Worm (Caenorhabditis elegans) whole organism, L2 larva: Measurements from ENCODE around the gene R02D5.9.
A peak's percentile ranks its signal among the peaks of the same experiment; 100 is the strongest.

Experiments
- F13H6.1 ChIP-seq: sonication (generic microtip); optimal IDR thresholded peaks from 2 replicates; lab custom pipeline; 2016; ENCODE audit warnings: missing genetic modification characterization, missing compliant biosample characterization
- R02D3.7 ChIP-seq: fragments of 150-350 bp; optimal IDR thresholded peaks from 2 replicates; lab custom pipeline; 2014; ENCODE audit warnings: missing biosample characterization, missing genetic modification characterization
- Y55F3AM.14 ChIP-seq: fragments of 200-800 bp; sonication (Bioruptor generic); optimal IDR thresholded peaks from 2 replicates; lab custom pipeline; 2018; ENCODE audit warnings: mild to moderate bottlenecking, missing genetic modification characterization, missing compliant biosample characterization
- ZK546.5 ChIP-seq: sonication (generic microtip); optimal IDR thresholded peaks from 2 replicates; lab custom pipeline; 2017; ENCODE audit warnings: missing biosample characterization, missing genetic modification characterization
- aly-2 ChIP-seq: fragments of 150-350 bp; optimal IDR thresholded peaks from 2 replicates; lab custom pipeline; 2014; ENCODE audit warnings: missing biosample characterization, missing genetic modification characterization
- ama-1 ChIP-seq: fragments of 150-350 bp; optimal IDR thresholded peaks from 2 replicates; lab custom pipeline; 2018; ENCODE audit warnings: inconsistent platforms
- blmp-1 ChIP-seq: sonication (generic microtip); optimal IDR thresholded peaks from 2 replicates; lab custom pipeline; 2017; ENCODE audit warnings: missing genetic modification characterization, mild to moderate bottlenecking, missing compliant biosample characterization, antibody characterized with exemption, moderate library complexity; ENCODE audit not compliant: insufficient read depth
- ceh-16 ChIP-seq: fragments of 150-350 bp; optimal IDR thresholded peaks from 2 replicates; lab custom pipeline; 2014; ENCODE audit warnings: missing biosample characterization, missing genetic modification characterization
- ceh-82 ChIP-seq: fragments of 150-350 bp; optimal IDR thresholded peaks from 2 replicates; lab custom pipeline; 2014; ENCODE audit warnings: missing biosample characterization, missing genetic modification characterization
- crh-2 ChIP-seq: sonication (generic microtip); optimal IDR thresholded peaks from 2 replicates; lab custom pipeline; 2017; ENCODE audit warnings: missing biosample characterization, missing genetic modification characterization
- dmd-4 ChIP-seq: sonication (generic microtip); optimal IDR thresholded peaks from 2 replicates; lab custom pipeline; 2017; ENCODE audit warnings: missing biosample characterization, missing genetic modification characterization
- egl-27 ChIP-seq: sonication (generic microtip); optimal IDR thresholded peaks from 3 replicates; lab custom pipeline; 2017; ENCODE audit warnings: missing biosample characterization, missing genetic modification reagents, missing genetic modification characterization
- elt-1 ChIP-seq: fragments of 150-350 bp; optimal IDR thresholded peaks from 2 replicates; lab custom pipeline; 2014; ENCODE audit warnings: missing biosample characterization, missing genetic modification characterization
- elt-3 ChIP-seq: sonication (generic microtip); optimal IDR thresholded peaks from 2 replicates; lab custom pipeline; 2017; ENCODE audit warnings: missing biosample characterization, missing genetic modification characterization
- fos-1 ChIP-seq: fragments of 150-350 bp; optimal IDR thresholded peaks from 2 replicates; lab custom pipeline; 2014; ENCODE audit warnings: missing biosample characterization, missing genetic modification characterization
- gmeb-1 ChIP-seq: fragments of 150-350 bp; optimal IDR thresholded peaks from 2 replicates; lab custom pipeline; 2014; ENCODE audit warnings: missing biosample characterization, missing genetic modification characterization
- lin-11 ChIP-seq: fragments of 150-350 bp; sonication (generic microtip); optimal IDR thresholded peaks from 2 replicates; lab custom pipeline; 2014; ENCODE audit warnings: missing biosample characterization, missing genetic modification characterization, inconsistent platforms, mixed read lengths
- lsy-2 ChIP-seq, 2 experiments: fragments of 150-350 bp in 1 of 2; sonication (generic microtip) in 1 of 2; optimal IDR thresholded peaks; 2 replicates each; lab custom pipeline; 2014 to 2017; ENCODE audit warnings: missing biosample characterization in 2 of 2, missing genetic modification characterization in 2 of 2
- mab-5 ChIP-seq: fragments of 150-350 bp; optimal IDR thresholded peaks from 2 replicates; lab custom pipeline; 2014; ENCODE audit warnings: missing biosample characterization, missing genetic modification characterization
- mbf-1 ChIP-seq: sonication (generic microtip); optimal IDR thresholded peaks from 2 replicates; lab custom pipeline; 2017; ENCODE audit warnings: missing biosample characterization, missing genetic modification characterization
- mdl-1 ChIP-seq, 2 experiments: fragments of 150-350 bp in 1 of 2; sonication (generic microtip) in 1 of 2; optimal IDR thresholded peaks; 2 replicates each; lab custom pipeline; 2017; ENCODE audit warnings: missing biosample characterization in 2 of 2, missing genetic modification characterization in 2 of 2
- nhr-10 ChIP-seq: sonication (generic microtip); optimal IDR thresholded peaks from 2 replicates; lab custom pipeline; 2017; ENCODE audit warnings: missing biosample characterization, missing genetic modification characterization
- nhr-11 ChIP-seq: fragments of 150-350 bp; optimal IDR thresholded peaks from 2 replicates; lab custom pipeline; 2014; ENCODE audit warnings: missing biosample characterization, missing genetic modification characterization
- nhr-12 ChIP-seq: fragments of 150-350 bp; optimal IDR thresholded peaks from 2 replicates; lab custom pipeline; 2014; ENCODE audit warnings: missing biosample characterization, missing genetic modification characterization
- nhr-21 ChIP-seq: fragments of 150-350 bp; optimal IDR thresholded peaks from 2 replicates; lab custom pipeline; 2014; ENCODE audit warnings: missing biosample characterization, missing genetic modification characterization
- nhr-23 ChIP-seq: fragments of 150-350 bp; optimal IDR thresholded peaks from 2 replicates; lab custom pipeline; 2014; ENCODE audit warnings: missing biosample characterization, missing genetic modification reagents, missing genetic modification characterization
- nhr-237 ChIP-seq: fragments of 150-350 bp; optimal IDR thresholded peaks from 2 replicates; lab custom pipeline; 2014; ENCODE audit warnings: missing biosample characterization, missing genetic modification characterization
- nhr-25 ChIP-seq: fragments of 150-350 bp; sonication (generic microtip); optimal IDR thresholded peaks from 3 replicates; lab custom pipeline; 2014; ENCODE audit warnings: missing biosample characterization, missing genetic modification characterization
- nhr-77 ChIP-seq: fragments of 150-350 bp; optimal IDR thresholded peaks from 2 replicates; lab custom pipeline; 2014; ENCODE audit warnings: missing biosample characterization, missing genetic modification characterization
- peb-1 ChIP-seq: fragments of 150-350 bp; optimal IDR thresholded peaks from 2 replicates; lab custom pipeline; 2014; ENCODE audit warnings: missing biosample characterization, missing genetic modification characterization
- sem-4 ChIP-seq: fragments of 150-350 bp; optimal IDR thresholded peaks from 2 replicates; lab custom pipeline; 2014; ENCODE audit warnings: missing biosample characterization, missing genetic modification reagents, missing genetic modification characterization
- skn-1 ChIP-seq: sonication (generic microtip); optimal IDR thresholded peaks from 2 replicates; lab custom pipeline; 2017; ENCODE audit warnings: missing biosample characterization, missing genetic modification characterization
- sma-9 ChIP-seq, 2 experiments: fragments of 150-350 bp in 1 of 2; sonication (generic microtip) in 1 of 2; optimal IDR thresholded peaks; 2 replicates each; lab custom pipeline; 2014 to 2016; ENCODE audit warnings: missing genetic modification characterization in 2 of 2, mild to moderate bottlenecking in 1 of 2, missing biosample characterization in 1 of 2, missing compliant biosample characterization in 1 of 2, missing genetic modification reagents in 1 of 2, moderate library complexity in 1 of 2
- snpc-4 ChIP-seq: fragments of 150-350 bp; optimal IDR thresholded peaks from 2 replicates; lab custom pipeline; 2014; ENCODE audit warnings: missing biosample characterization, missing genetic modification characterization
- unc-39 ChIP-seq: fragments of 150-350 bp; optimal IDR thresholded peaks from 2 replicates; lab custom pipeline; 2014; ENCODE audit warnings: missing biosample characterization, missing genetic modification characterization
- unc-55 ChIP-seq: fragments of 150-350 bp; sonication (generic microtip); optimal IDR thresholded peaks from 3 replicates; lab custom pipeline; 2014; ENCODE audit warnings: missing biosample characterization, missing genetic modification reagents, missing genetic modification characterization
- unc-62 ChIP-seq: fragments of 150-350 bp; optimal IDR thresholded peaks from 2 replicates; lab custom pipeline; 2014; ENCODE audit warnings: missing biosample characterization, missing genetic modification reagents, missing genetic modification characterization
- zag-1 ChIP-seq: fragments of 150-350 bp; optimal IDR thresholded peaks from 2 replicates; lab custom pipeline; 2014; ENCODE audit warnings: missing biosample characterization, missing genetic modification characterization
- ztf-1 ChIP-seq: fragments of 200-800 bp; sonication (Bioruptor generic); conservative IDR thresholded peaks from 2 replicates; pipeline ENCODE4 v1.3.6; 2022; ENCODE audit warnings: missing genetic modification characterization, missing compliant biosample characterization
- ztf-11 ChIP-seq: sonication (generic microtip); optimal IDR thresholded peaks from 2 replicates; lab custom pipeline; 2017; ENCODE audit warnings: missing biosample characterization, missing genetic modification characterization
- ztf-4 ChIP-seq: fragments of 150-350 bp; optimal IDR thresholded peaks from 2 replicates; lab custom pipeline; 2014; ENCODE audit warnings: missing biosample characterization, missing genetic modification characterization

The R02D5.9 gene

ce11 chrV:14508556-14508955 lies 2.4 kb downstream of the R02D5.9 start:
- no peak for TF ChIP-seq Y55F3AM.14
- no peak for TF ChIP-seq ceh-16 (tag; lab: Kevin White, UChicago)
- no peak for TF ChIP-seq unc-62 (GFP tag; lab: Kevin White, UChicago)
- TF ChIP-seq peb-1 (tag; lab: Kevin White, UChicago) = no peak
- TF ChIP-seq gmeb-1 = no peak
- no peak for TF ChIP-seq ama-1 (lab: Kevin White, UChicago)
- TF ChIP-seq crh-2 = no peak
- no peak for TF ChIP-seq nhr-10 (tag; lab: Kevin White, UChicago)
- no peak for TF ChIP-seq F13H6.1 (tag; lab: Kevin White, UChicago)

- no peak for TF ChIP-seq ceh-16 (tag; lab: Kevin White, UChicago)
- TF ChIP-seq blmp-1 (tag; lab: Kevin White, UChicago) = peak; percentile 88
- TF ChIP-seq unc-55 (GFP tag; lab: Kevin White, UChicago) = no peak
Observed at ce11 chrV:14508005-14508521, 2.9 kb downstream of the R02D5.9 start, which contains the start of gene R02D5.1. TSS of gene R02D5.1 (plus strand) at chrV:14508249.

ce11 chrV:14506713-14507675 lies 3.9 kb downstream of the R02D5.9 start:
- TF ChIP-seq nhr-25 (tag; lab: Kevin White, UChicago) = peak; percentile 84
- TF ChIP-seq ztf-4 (tag; lab: Kevin White, UChicago) = no peak
- TF ChIP-seq egl-27 = peak; percentile 84
- no peak for TF ChIP-seq mdl-1 (tag; optimal IDR thresholded peaks at IDR 0.05; lab: Kevin White, UChicago)
- TF ChIP-seq ceh-16 (tag; lab: Kevin White, UChicago) = peak; percentile 100
- TF ChIP-seq Y55F3AM.14 = no peak
- TF ChIP-seq R02D3.7 = no peak
- TF ChIP-seq zag-1 (tag; lab: Kevin White, UChicago) = no peak
- peak; percentile 94 for TF ChIP-seq sma-9 (GFP tag; optimal IDR thresholded peaks at IDR 0.05; lab: Kevin White, UChicago)
- TF ChIP-seq sma-9 (tag; optimal IDR thresholded peaks at IDR 0.05; lab: Kevin White, UChicago) = no peak
- TF ChIP-seq ZK546.5 (tag; lab: Kevin White, UChicago) = no peak
- no peak for TF ChIP-seq ama-1 (lab: Kevin White, UChicago)
- no peak for TF ChIP-seq snpc-4 (tag; lab: Kevin White, UChicago)
- TF ChIP-seq ceh-82 (tag; lab: Kevin White, UChicago) = no peak
- no peak for TF ChIP-seq nhr-77
- peak; percentile 60 for TF ChIP-seq sem-4
- peak; percentile 98 for TF ChIP-seq nhr-23
- TF ChIP-seq elt-1 (tag; lab: Kevin White, UChicago) = peak; percentile 100
- peak in 1 of 2 experiments; percentile 15 for TF ChIP-seq lsy-2 (tag; optimal IDR thresholded peaks at IDR 0.05; lab: Kevin White, UChicago)
- TF ChIP-seq blmp-1 (tag; lab: Kevin White, UChicago) = peak; percentile 90
- no peak for TF ChIP-seq mab-5 (tag; lab: Kevin White, UChicago)

ce11 chrV:14505745-14506214 lies 5.1 kb downstream of the R02D5.9 start:
- TF ChIP-seq nhr-237 (tag; lab: Kevin White, UChicago) (no peak), nhr-12 (tag; lab: Kevin White, UChicago) (no peak), mdl-1 (tag; optimal IDR thresholded peaks at IDR 0.05; lab: Kevin White, UChicago) (peak in 1 of 2 experiments; percentile 4), ama-1 (lab: Kevin White, UChicago) (no peak), skn-1 (tag; lab: Kevin White, UChicago) (peak; percentile 28), peb-1 (tag; lab: Kevin White, UChicago) (no peak), sem-4 (peak; percentile 42), aly-2 (no peak), ZK546.5 (tag; lab: Kevin White, UChicago) (no peak), nhr-23 (no peak), gmeb-1 (peak; percentile 24), nhr-25 (tag; lab: Kevin White, UChicago) (peak; percentile 48), nhr-11 (tag; lab: Kevin White, UChicago) (no peak), lsy-2 (tag; optimal IDR thresholded peaks at IDR 0.05; lab: Kevin White, UChicago) (no peak), lin-11 (no peak), fos-1 (tag; lab: Kevin White, UChicago) (peak; percentile 90), egl-27 (peak; percentile 73), unc-55 (GFP tag; lab: Kevin White, UChicago) (no peak), mbf-1 (tag; lab: Kevin White, UChicago) (no peak), Y55F3AM.14 (no peak), dmd-4 (tag; lab: Kevin White, UChicago) (no peak), unc-39 (tag; lab: Kevin White, UChicago) (no peak), R02D3.7 (no peak), elt-3 (tag; lab: Kevin White, UChicago) (no peak), ztf-11 (no peak), sma-9 (GFP tag; optimal IDR thresholded peaks at IDR 0.05; lab: Kevin White, UChicago) (peak; percentile 40), sma-9 (tag; optimal IDR thresholded peaks at IDR 0.05; lab: Kevin White, UChicago) (no peak), snpc-4 (tag; lab: Kevin White, UChicago) (no peak), nhr-77 (no peak), ceh-82 (tag; lab: Kevin White, UChicago) (no peak), nhr-21 (tag; lab: Kevin White, UChicago) (peak; percentile 85), ceh-16 (tag; lab: Kevin White, UChicago) (peak; percentile 89), unc-62 (GFP tag; lab: Kevin White, UChicago) (no peak), ztf-1 (GFP tag; lab: Robert Waterston, UW) (no peak)
